Fruit fly (Drosophila melanogaster): ENCODE measurements around the gene CG4239.

CG4239 gene

DNA sequence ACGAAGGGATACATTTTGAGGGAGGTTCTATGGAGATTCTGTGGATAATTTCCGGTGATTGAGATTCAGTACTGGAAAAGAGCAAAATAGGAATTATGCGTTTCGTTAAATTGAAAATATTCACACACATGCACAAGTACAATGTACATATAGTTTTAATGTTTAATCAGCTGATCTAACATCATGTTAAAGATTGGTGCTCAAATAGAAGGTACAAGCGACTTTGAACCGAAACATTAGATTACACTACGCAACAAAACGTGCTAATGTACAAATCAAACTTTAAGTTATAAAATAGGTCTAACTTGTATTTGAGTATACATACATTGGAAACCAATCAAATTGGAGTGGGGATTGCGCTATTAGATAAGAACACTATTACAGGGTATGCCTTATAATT lies 35.0 kb downstream of the CG4239 start (continued):
- TF ChIP-seq CG34376 (GFP tag; optimal IDR thresholded peaks at IDR 0.05) (peak; percentile 28), Neu2 (GFP tag; optimal IDR thresholded peaks at IDR 0.05; ENCODE audit: borderline replicate concordance) (no peak), sr (GFP tag; IDR thresholded peaks at IDR 0.05) (no peak), CG12155 (GFP tag; optimal IDR thresholded peaks at IDR 0.05) (no peak), Aef1 (GFP tag; IDR thresholded peaks at IDR 0.05) (no peak), Rx (GFP tag; IDR thresholded peaks at IDR 0.05) (no peak), CG7987 (GFP tag; optimal IDR thresholded peaks at IDR 0.05) (peak; percentile 35), gt (GFP tag; IDR thresholded peaks at IDR 0.05) (no peak), D19B (GFP tag; optimal IDR thresholded peaks at IDR 0.05) (peak; percentile 67), CG8388 (GFP tag; optimal IDR thresholded peaks at IDR 0.05) (no peak), CG3726 (GFP tag; IDR thresholded peaks at IDR 0.05) (no peak), CG15514 (GFP tag; optimal IDR thresholded peaks at IDR 0.05) (peak; percentile 34), CG3995 (GFP tag; optimal IDR thresholded peaks at IDR 0.05) (no peak), odd (GFP tag; optimal IDR thresholded peaks at IDR 0.05) (no peak), CG1792 (GFP tag; optimal IDR thresholded peaks at IDR 0.05) (no peak), mirr (GFP tag; optimal IDR thresholded peaks at IDR 0.05) (peak; percentile 46), wek (GFP tag; optimal IDR thresholded peaks at IDR 0.05) (peak; percentile 6), aop (GFP tag; IDR thresholded peaks at IDR 0.05) (no peak), unpg (GFP tag; optimal IDR thresholded peaks at IDR 0.05) (peak; percentile 17), BtbVII (GFP tag; optimal IDR thresholded peaks at IDR 0.05) (peak; percentile 26), Meics (GFP tag; optimal IDR thresholded peaks at IDR 0.05) (peak; percentile 3), gsb (GFP tag; IDR thresholded peaks at IDR 0.05) (no peak), Rfx (GFP tag; IDR thresholded peaks at IDR 0.05) (no peak), trh (GFP tag; optimal IDR thresholded peaks at IDR 0.05) (no peak), sim (GFP tag; IDR thresholded peaks at IDR 0.05) (no peak), disco-r (GFP tag; optimal IDR thresholded peaks at IDR 0.05) (no peak), CG10274 (GFP tag; optimal IDR thresholded peaks at IDR 0.05) (no peak), MESR4 (GFP tag; optimal IDR thresholded peaks at IDR 0.05) (no peak), wor (GFP tag; IDR thresholded peaks at IDR 0.05) (no peak), Fer3 (tag; optimal IDR thresholded peaks at IDR 0.05) (peak; percentile 3), Med (GFP tag) (peak; percentile 68), CG6765 (GFP tag; optimal IDR thresholded peaks at IDR 0.05) (peak; percentile 11), Asciz (GFP tag; optimal IDR thresholded peaks at IDR 0.05) (peak; percentile 2), vnd (GFP tag; IDR thresholded peaks at IDR 0.05; ENCODE audit: partially characterized antibody) (no peak), HLH3B (GFP tag; IDR thresholded peaks at IDR 0.05) (0 out of 2 replicates have a peak, but pooled peaks have one; percentile 16), CG18262 (tag; optimal IDR thresholded peaks at IDR 0.05) (no peak), CG17359 (tag; optimal IDR thresholded peaks at IDR 0.05) (peak; percentile 34), Fer1 (GFP tag; optimal IDR thresholded peaks at IDR 0.05) (peak; percentile 50), lab (GFP tag; optimal IDR thresholded peaks at IDR 0.05) (peak; percentile 68), Elba2 (GFP tag; optimal IDR thresholded peaks at IDR 0.05) (no peak), gem (tag; optimal IDR thresholded peaks at IDR 0.05) (no peak), Ssrp (tag; optimal IDR thresholded peaks at IDR 0.05) (no peak), CG2678 (tag; optimal IDR thresholded peaks at IDR 0.05) (peak; percentile 42), ttk (GFP tag; IDR thresholded peaks at IDR 0.05) (no peak), CG2116 (GFP tag; optimal IDR thresholded peaks at IDR 0.05) (no peak), CG18599 (GFP tag; optimal IDR thresholded peaks at IDR 0.05) (peak; percentile 49), sqz (GFP tag; optimal IDR thresholded peaks at IDR 0.05) (no peak), PHDP (tag; optimal IDR thresholded peaks at IDR 0.05) (peak; percentile 12), CG13296 (GFP tag; optimal IDR thresholded peaks at IDR 0.05) (peak; percentile 52), CG30403 (GFP tag; optimal IDR thresholded peaks at IDR 0.05) (no peak), fd3F (GFP tag; optimal IDR thresholded peaks at IDR 0.05) (peak; percentile 10)

All from whole organism, embryonic.